Worm (Caenorhabditis elegans) whole organism, young adult: ENCODE data around the gene C09G12.5.

Experiments used
- C06A6.2 ChIP-seq: fragments of 200-800 bp; sonication (Bioruptor generic); conservative IDR thresholded peaks from 2 replicates; pipeline ENCODE4 v1.3.6; 2022; ENCODE audit warnings: missing genetic modification characterization, missing compliant biosample characterization
- F23B12.7 ChIP-seq: sonication (generic microtip); optimal IDR thresholded peaks from 2 replicates; lab custom pipeline; 2017; ENCODE audit warnings: missing genetic modification characterization, mild to moderate bottlenecking, missing compliant biosample characterization, antibody characterized with exemption, moderate library complexity; ENCODE audit not compliant: insufficient read depth
- F33H1.4 ChIP-seq: fragments of 200-800 bp; sonication (Bioruptor generic); IDR thresholded peaks from 2 replicates; pipeline ENCODE4 v1.3.6; 2022; ENCODE audit warnings: missing genetic modification reagents, missing genetic modification characterization, missing compliant biosample characterization
- F57A8.1 ChIP-seq: fragments of 200-800 bp; sonication (Bioruptor generic); optimal IDR thresholded peaks from 2 replicates; lab custom pipeline; 2018; ENCODE audit warnings: mild to moderate bottlenecking, missing genetic modification characterization, moderate library complexity, missing compliant biosample characterization
- F57C9.4 ChIP-seq: sonication (generic microtip); optimal IDR thresholded peaks from 2 replicates; lab custom pipeline; 2017; ENCODE audit warnings: mild to moderate bottlenecking, missing genetic modification characterization, missing compliant biosample characterization
- K12H6.12 ChIP-seq: fragments of 200-800 bp; sonication (Bioruptor generic); optimal IDR thresholded peaks from 2 replicates; lab custom pipeline; 2018; ENCODE audit warnings: mild to moderate bottlenecking, missing genetic modification characterization, missing compliant biosample characterization
- T26A5.8 ChIP-seq: sonication (generic microtip); optimal IDR thresholded peaks from 2 replicates; lab custom pipeline; 2016; ENCODE audit warnings: missing genetic modification characterization, missing compliant biosample characterization
- Y53F4B.3 ChIP-seq: fragments of 200-800 bp; sonication (Bioruptor generic); IDR thresholded peaks from 2 replicates; pipeline ENCODE4 v1.3.6; 2022; ENCODE audit warnings: missing genetic modification reagents, missing genetic modification characterization, missing compliant biosample characterization
- Y95B8A.8 ChIP-seq: fragments of 200-800 bp; sonication (Bioruptor generic); IDR thresholded peaks from 2 replicates; pipeline ENCODE4 v1.3.6; 2022; ENCODE audit warnings: missing genetic modification reagents, missing genetic modification characterization, missing compliant biosample characterization
- ZK185.1 ChIP-seq: sonication (generic microtip); optimal IDR thresholded peaks from 2 replicates; lab custom pipeline; 2016; ENCODE audit warnings: mild to moderate bottlenecking, missing genetic modification characterization, missing compliant biosample characterization; ENCODE audit not compliant: poor library complexity, severe bottlenecking
- akir-1 ChIP-seq: fragments of 200-800 bp; sonication (Bioruptor generic); optimal IDR thresholded peaks from 2 replicates; lab custom pipeline; 2018; ENCODE audit warnings: mild to moderate bottlenecking, missing genetic modification characterization, moderate library complexity, missing compliant biosample characterization
- atf-7 ChIP-seq: sonication (generic microtip); optimal IDR thresholded peaks from 2 replicates; lab custom pipeline; 2017; ENCODE audit warnings: mild to moderate bottlenecking, missing genetic modification characterization, missing compliant biosample characterization
- athp-1 ChIP-seq: sonication (generic microtip); optimal IDR thresholded peaks from 2 replicates; lab custom pipeline; 2017; ENCODE audit warnings: mild to moderate bottlenecking, missing genetic modification characterization, missing compliant biosample characterization
- bed-2 ChIP-seq: fragments of 200-800 bp; sonication (Bioruptor generic); IDR thresholded peaks from 2 replicates; pipeline ENCODE4 v1.3.6; 2022; ENCODE audit warnings: missing genetic modification reagents, missing genetic modification characterization, missing compliant biosample characterization
- cebp-2 ChIP-seq: fragments of 200-800 bp; sonication (Bioruptor generic); IDR thresholded peaks from 2 replicates; pipeline ENCODE4 v1.3.6; 2022; ENCODE audit warnings: missing genetic modification characterization, missing compliant biosample characterization
- ceh-58 ChIP-seq: fragments of 200-800 bp; sonication (Bioruptor generic); IDR thresholded peaks from 2 replicates; pipeline ENCODE4 v1.3.6; 2022; ENCODE audit warnings: missing genetic modification characterization, missing compliant biosample characterization
- ceh-91 ChIP-seq: fragments of 200-800 bp; sonication (Bioruptor generic); IDR thresholded peaks from 2 replicates; pipeline ENCODE4 v1.3.6; 2022; ENCODE audit warnings: missing genetic modification reagents, missing genetic modification characterization, missing compliant biosample characterization
- chd-7 ChIP-seq: sonication (generic microtip); optimal IDR thresholded peaks from 2 replicates; lab custom pipeline; 2016; ENCODE audit warnings: mild to moderate bottlenecking, missing genetic modification characterization, moderate library complexity, missing compliant biosample characterization
- egl-18 ChIP-seq: fragments of 200-800 bp; sonication (Bioruptor generic); IDR thresholded peaks from 2 replicates; pipeline ENCODE4 v1.3.6; 2022; ENCODE audit warnings: missing genetic modification reagents, missing genetic modification characterization, missing compliant biosample characterization
- fkh-3 ChIP-seq: sonication (generic microtip); optimal IDR thresholded peaks from 2 replicates; lab custom pipeline; 2016; ENCODE audit warnings: mild to moderate bottlenecking, missing genetic modification characterization, missing compliant biosample characterization
- hrde-1 ChIP-seq: sonication (generic microtip); optimal IDR thresholded peaks from 2 replicates; lab custom pipeline; 2016; ENCODE audit warnings: missing genetic modification characterization, mild to moderate bottlenecking, missing compliant biosample characterization, moderate library complexity, missing genotype, missing genetic modification reagents, borderline replicate concordance
- lag-1 ChIP-seq: fragments of 200-800 bp; sonication (Bioruptor generic); IDR thresholded peaks from 2 replicates; pipeline ENCODE4 v1.3.6; 2022; ENCODE audit warnings: missing genetic modification reagents, missing genetic modification characterization, missing compliant biosample characterization
- let-607 ChIP-seq, 2 experiments: fragments of 200-800 bp in 1 of 2; sonication (Bioruptor generic) in 1 of 2; sonication (generic microtip) in 1 of 2; optimal IDR thresholded peaks; 2 replicates each; lab custom pipeline; 2016 to 2018; ENCODE audit warnings: mild to moderate bottlenecking in 2 of 2, missing compliant biosample characterization in 2 of 2, missing genetic modification characterization in 2 of 2, moderate library complexity in 2 of 2, missing genotype in 1 of 2
- mes-4 ChIP-seq: sonication (generic microtip); optimal IDR thresholded peaks from 2 replicates; lab custom pipeline; 2016; ENCODE audit warnings: missing genotype, missing genetic modification characterization, missing compliant biosample characterization
- nfya-1 ChIP-seq: sonication (generic microtip); optimal IDR thresholded peaks from 2 replicates; lab custom pipeline; 2017; ENCODE audit warnings: antibody characterized with exemption, missing compliant biosample characterization, missing genetic modification characterization, borderline replicate concordance; ENCODE audit not compliant: insufficient read depth
- nfya-2 ChIP-seq: fragments of 200-800 bp; sonication (Bioruptor generic); IDR thresholded peaks from 2 replicates; pipeline ENCODE4 v1.3.6; 2022; ENCODE audit warnings: missing genetic modification reagents, missing genetic modification characterization, missing compliant biosample characterization
- pha-4 ChIP-seq: fragments of 150-350 bp; sonication (generic microtip); optimal IDR thresholded peaks from 2 replicates; lab custom pipeline; 2014; ENCODE audit warnings: missing biosample characterization, missing genetic modification reagents, missing genetic modification characterization
- rcor-1 ChIP-seq: fragments of 200-800 bp; sonication (Bioruptor generic); IDR thresholded peaks from 2 replicates; pipeline ENCODE4 v1.3.6; 2022; ENCODE audit warnings: missing genetic modification reagents, missing genetic modification characterization, missing compliant biosample characterization
- snpc-1.3 ChIP-seq: sonication (generic microtip); optimal IDR thresholded peaks from 2 replicates; lab custom pipeline; 2017; ENCODE audit warnings: missing genetic modification characterization, mild to moderate bottlenecking, missing compliant biosample characterization, antibody characterized with exemption, moderate library complexity, missing genotype, missing genetic modification reagents; ENCODE audit not compliant: insufficient read depth
- snpc-4 ChIP-seq, 5 experiments: fragments of 150-350 bp in 1 of 5; sonication (generic microtip) in 4 of 5; optimal IDR thresholded peaks; 2 replicates each; lab custom pipeline; 2014 to 2018; ENCODE audit warnings: missing genetic modification characterization in 5 of 5, missing biosample characterization in 3 of 5, antibody characterized with exemption in 2 of 5, mild to moderate bottlenecking in 2 of 5, missing compliant biosample characterization in 2 of 5, missing genotype in 2 of 5, moderate library complexity in 2 of 5, missing genetic modification reagents in 1 of 5
- unc-130 ChIP-seq: sonication (generic microtip); optimal IDR thresholded peaks from 2 replicates; lab custom pipeline; 2016; ENCODE audit warnings: missing genetic modification reagents, missing genetic modification characterization, missing compliant biosample characterization
- xnd-1 ChIP-seq: sonication (generic microtip); optimal IDR thresholded peaks from 2 replicates; lab custom pipeline; 2016; ENCODE audit warnings: missing genotype, missing genetic modification reagents, missing genetic modification characterization, missing compliant biosample characterization
- ztf-18 ChIP-seq: sonication (generic microtip); optimal IDR thresholded peaks from 2 replicates; lab custom pipeline; 2016; ENCODE audit warnings: missing genotype, mild to moderate bottlenecking, missing genetic modification characterization, missing compliant biosample characterization
- ztf-26 ChIP-seq: sonication (generic microtip); optimal IDR thresholded peaks from 2 replicates; lab custom pipeline; 2017; ENCODE audit warnings: missing genetic modification characterization, missing compliant biosample characterization
- ztf-3 ChIP-seq: fragments of 200-800 bp; sonication (Bioruptor generic); optimal IDR thresholded peaks from 2 replicates; lab custom pipeline; 2018; ENCODE audit warnings: mild to moderate bottlenecking, missing genetic modification characterization, missing compliant biosample characterization

Gene C09G12.5

DNA sequence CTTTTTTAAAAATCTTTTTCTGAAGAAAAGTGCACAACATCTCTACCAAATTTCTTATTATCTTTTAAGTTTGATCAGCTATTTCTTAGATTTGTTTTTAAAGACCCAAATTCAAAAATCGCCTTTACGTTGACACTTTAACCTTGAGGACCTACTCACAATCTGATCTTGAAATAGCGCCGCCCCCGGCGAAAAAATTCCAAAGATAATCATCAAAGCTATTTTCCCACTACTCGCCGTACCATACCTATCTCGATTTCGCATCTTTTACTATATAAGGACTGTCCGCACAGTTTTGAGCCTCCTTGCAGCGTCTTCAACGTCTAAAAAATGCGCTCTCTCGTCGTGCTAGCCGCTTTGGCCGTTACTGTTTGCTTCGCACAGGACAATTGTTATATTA, 38.3 kb upstream of the C09G12.5 start, which contains the start of gene grd-10:
grd-10 (plus strand) TSS at position 208 of the 400 bp plus-strand sequence.
- TF ChIP-seq ztf-18 (tag; lab: Kevin White, UChicago) = no peak
- no peak for TF ChIP-seq akir-1
- no peak for TF ChIP-seq rcor-1
- no peak for TF ChIP-seq C06A6.2 (GFP tag; lab: Robert Waterston, UW)
- no peak for TF ChIP-seq nfya-2 (GFP tag; lab: Robert Waterston, UW)
- no peak for TF ChIP-seq mes-4 (tag; lab: Kevin White, UChicago)
- no peak for TF ChIP-seq cebp-2 (GFP tag; lab: Robert Waterston, UW)
- no peak for TF ChIP-seq let-607 (tag; optimal IDR thresholded peaks at IDR 0.05; lab: Kevin White, UChicago)
- TF ChIP-seq F57C9.4 (tag; lab: Kevin White, UChicago) = no peak
- TF ChIP-seq egl-18 = no peak
- no peak for TF ChIP-seq pha-4 (tag; lab: Kevin White, UChicago)

DNA sequence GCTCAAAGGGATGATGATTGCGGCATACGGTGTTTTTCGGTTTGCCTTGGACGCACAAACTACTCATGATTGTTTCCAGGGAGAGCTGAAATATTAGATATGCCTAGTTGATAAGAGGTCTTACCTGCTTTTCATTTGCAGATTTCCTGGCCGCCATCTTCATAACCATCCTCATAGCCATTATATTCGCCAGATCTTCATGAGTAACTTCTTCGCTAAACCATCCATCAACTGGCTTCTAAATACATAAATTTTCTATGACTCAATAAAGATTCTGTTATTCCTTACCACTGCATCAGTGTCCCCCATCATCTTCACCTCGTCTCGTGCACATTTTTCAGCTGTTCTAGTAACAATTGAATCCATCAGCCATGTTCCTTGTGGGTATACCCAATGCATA, 36.6 kb upstream of the C09G12.5 start:
- TF ChIP-seq athp-1 (no peak), hrde-1 (no peak), F23B12.7 (tag; lab: Kevin White, UChicago) (no peak), ceh-58 (GFP tag; lab: Robert Waterston, UW) (no peak), snpc-1.3 (tag; lab: Kevin White, UChicago) (no peak), snpc-4 (GFP tag; optimal IDR thresholded peaks at IDR 0.05; lab: Kevin White, UChicago) (no peak), snpc-4 (tag; optimal IDR thresholded peaks at IDR 0.05; lab: Kevin White, UChicago) (no peak), pha-4 (tag; lab: Kevin White, UChicago) (no peak), Y95B8A.8 (GFP tag; lab: Robert Waterston, UW) (no peak), bed-2 (GFP tag; lab: Robert Waterston, UW) (no peak), egl-18 (no peak), F57A8.1 (GFP tag; lab: Kevin White, UChicago) (no peak), xnd-1 (tag; lab: Kevin White, UChicago) (no peak), ceh-91 (GFP tag; lab: Robert Waterston, UW) (no peak), Y53F4B.3 (no peak)
- TF ChIP-seq, all 124 proteins: peak for 0

DNA sequence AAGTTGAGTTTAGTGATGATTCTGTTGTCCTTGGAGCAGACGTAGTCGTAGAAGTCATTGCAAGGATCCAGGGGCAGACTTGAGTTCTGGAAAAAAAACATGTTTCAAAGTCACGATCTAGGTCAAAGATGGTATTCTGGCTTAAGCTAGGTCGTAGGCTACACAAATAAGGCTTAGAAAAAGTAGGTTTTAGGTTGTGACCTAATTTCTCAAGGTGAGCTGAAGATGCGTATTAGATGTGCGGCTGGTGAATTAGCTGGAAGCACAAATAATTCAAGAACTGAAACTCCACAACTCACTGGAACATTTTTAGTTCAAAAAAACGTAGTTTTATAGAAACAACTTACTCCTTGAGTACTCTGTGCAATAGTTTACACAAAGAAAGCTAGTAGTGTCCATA, 35.0 kb upstream of the C09G12.5 start, which contains the start of gene F09D12.2:
F09D12.2 (minus strand) TSS at position 101 of the 400 bp plus-strand sequence.
- TF ChIP-seq chd-7 (tag; lab: Kevin White, UChicago) (no peak), unc-130 (no peak), ztf-3 (GFP tag; lab: Kevin White, UChicago) (no peak), ZK185.1 (tag; lab: Kevin White, UChicago) (no peak), T26A5.8 (tag; lab: Kevin White, UChicago) (no peak), fkh-3 (tag; lab: Kevin White, UChicago) (no peak), F33H1.4 (GFP tag; lab: Robert Waterston, UW) (no peak), K12H6.12 (no peak), F57C9.4 (tag; lab: Kevin White, UChicago) (no peak), atf-7 (tag; lab: Kevin White, UChicago) (no peak), lag-1 (GFP tag; lab: Robert Waterston, UW) (no peak), snpc-1.3 (tag; lab: Kevin White, UChicago) (no peak), ztf-26 (tag; lab: Kevin White, UChicago) (no peak), mes-4 (tag; lab: Kevin White, UChicago) (no peak), nfya-1 (tag; lab: Kevin White, UChicago) (no peak)
